Worm (Caenorhabditis elegans): Measurements from ENCODE around the gene pgm-1.
A peak's percentile ranks its signal among the peaks of the same experiment; 100 is the strongest.

ce11 chrII:4851594-4852106 is 37.6 kb upstream of the pgm-1 start, which contains the start of gene dnj-9:
- TF ChIP-seq cog-1 (tag; optimal IDR thresholded peaks at IDR 0.05): peak; percentile 54
- peak; percentile 59 for TF ChIP-seq med-1 (GFP tag; optimal IDR thresholded peaks at IDR 0.05; ENCODE audit: insufficient read depth)
- TF ChIP-seq ztf-29 (GFP tag; IDR thresholded peaks at IDR 0.05): no peak
- peak; percentile 65; the same call in 1 of the 2 replicates for TF ChIP-seq flt-1 (GFP tag; IDR thresholded peaks at IDR 0.05)
- TF ChIP-seq ztf-23 (GFP tag; IDR thresholded peaks at IDR 0.05): peak; percentile 79
- no peak; the same call in 1 of the 2 replicates for TF ChIP-seq klf-2 (GFP tag; conservative IDR thresholded peaks at IDR 0.05)
- peak; percentile 53; the same call in 1 of the 2 replicates for TF ChIP-seq T22C8.4 (GFP tag; IDR thresholded peaks at IDR 0.05)
- TF ChIP-seq ref-1 (GFP tag; conservative IDR thresholded peaks at IDR 0.05): no peak
- peak; percentile 22; the same call in 1 of the 2 replicates for TF ChIP-seq tab-1 (GFP tag; IDR thresholded peaks at IDR 0.05)

Measured in whole organism, midembryonic.